Fruit fly (Drosophila melanogaster) whole organism, adult: ENCODE results near the gene CG42366.

Source experiments
- CG11617 ChIP-seq: fragments of 200-800 bp; sonication (Bioruptor generic); optimal IDR thresholded peaks from 2 replicates; lab custom pipeline; 2017; ENCODE audit warnings: mild to moderate bottlenecking, missing biosample characterization, missing genetic modification reagents, missing genetic modification characterization
- CG12768 ChIP-seq: fragments of 200-800 bp; sonication (Bioruptor generic); optimal IDR thresholded peaks from 2 replicates; lab custom pipeline; 2017; ENCODE audit warnings: missing biosample characterization, missing genetic modification characterization, mild to moderate bottlenecking, moderate library complexity, missing genetic modification reagents
- CG14711 ChIP-seq: fragments of 200-800 bp; sonication (Bioruptor generic); optimal IDR thresholded peaks from 2 replicates; lab custom pipeline; 2018; ENCODE audit warnings: missing biosample characterization, mild to moderate bottlenecking, missing genetic modification characterization, moderate library complexity
- CG1620 ChIP-seq: fragments of 200-800 bp; sonication (Bioruptor generic); optimal IDR thresholded peaks from 2 replicates; lab custom pipeline; 2016; ENCODE audit warnings: missing biosample characterization, missing genetic modification characterization
- CG33017 ChIP-seq: fragments of 200-800 bp; sonication (Bioruptor generic); optimal IDR thresholded peaks from 2 replicates; lab custom pipeline; 2018; ENCODE audit warnings: missing biosample characterization, mild to moderate bottlenecking, missing genetic modification characterization, moderate library complexity
- CG5204 ChIP-seq: fragments of 200-800 bp; sonication (Bioruptor generic); optimal IDR thresholded peaks from 2 replicates; lab custom pipeline; 2016; ENCODE audit warnings: missing biosample characterization, missing genetic modification characterization
- CG7045 ChIP-seq: fragments of 200-800 bp; sonication (Bioruptor generic); optimal IDR thresholded peaks from 2 replicates; lab custom pipeline; 2017; ENCODE audit warnings: missing biosample characterization, mild to moderate bottlenecking, missing genetic modification characterization
- CG7101 ChIP-seq: fragments of 200-800 bp; sonication (Bioruptor generic); optimal IDR thresholded peaks from 2 replicates; lab custom pipeline; 2018; ENCODE audit warnings: missing biosample characterization, mild to moderate bottlenecking, missing genetic modification characterization, moderate library complexity
- Clk ChIP-seq: fragments of 200-800 bp; sonication (Bioruptor generic); optimal IDR thresholded peaks from 2 replicates; lab custom pipeline; 2017; ENCODE audit warnings: missing biosample characterization, missing genetic modification characterization
- Crg-1 ChIP-seq: fragments of 200-800 bp; sonication (Bioruptor generic); optimal IDR thresholded peaks from 2 replicates; lab custom pipeline; 2016; ENCODE audit warnings: missing biosample characterization, missing genetic modification characterization
- Hr96 ChIP-seq: fragments of 200-800 bp; sonication (Bioruptor generic); optimal IDR thresholded peaks from 2 replicates; lab custom pipeline; 2016; ENCODE audit warnings: missing biosample characterization, missing genetic modification characterization
- Mnt ChIP-seq: fragments of 200-800 bp; sonication (Bioruptor generic); optimal IDR thresholded peaks from 2 replicates; lab custom pipeline; 2016; ENCODE audit warnings: missing biosample characterization, mild to moderate bottlenecking, missing genetic modification characterization
- bab1 ChIP-seq: fragments of 200-800 bp; sonication (Bioruptor generic); optimal IDR thresholded peaks from 3 replicates; lab custom pipeline; 2019; ENCODE audit warnings: missing biosample characterization, mild to moderate bottlenecking, missing genetic modification characterization, moderate library complexity
- cic ChIP-seq: fragments of 200-800 bp; sonication (Bioruptor generic); optimal IDR thresholded peaks from 2 replicates; lab custom pipeline; 2017; ENCODE audit warnings: missing biosample characterization, mild to moderate bottlenecking, missing genetic modification characterization, moderate library complexity
- cnc ChIP-seq, 2 experiments: fragments of >200 bp; optimal IDR thresholded peaks; 2 replicates each; lab custom pipeline; 2017
- kay ChIP-seq: fragments of 200-800 bp; sonication (Bioruptor generic); peaks from one replicate; lab custom pipeline; 2016; ENCODE audit warnings: missing biosample characterization, missing genetic modification characterization, borderline replicate concordance
- ovo ChIP-seq: fragments of 200-800 bp; sonication (Bioruptor generic); optimal IDR thresholded peaks from 2 replicates; lab custom pipeline; 2016; ENCODE audit warnings: missing biosample characterization, missing genetic modification characterization
- pad ChIP-seq: fragments of 200-800 bp; sonication (Bioruptor generic); optimal IDR thresholded peaks from 3 replicates; lab custom pipeline; 2017; ENCODE audit warnings: missing biosample characterization, missing genetic modification characterization, mild to moderate bottlenecking, moderate library complexity, missing genetic modification reagents
- tj ChIP-seq: fragments of 200-800 bp; sonication (Bioruptor generic); optimal IDR thresholded peaks from 3 replicates; lab custom pipeline; 2017; ENCODE audit warnings: missing biosample characterization, mild to moderate bottlenecking, missing genetic modification characterization, moderate library complexity
- toe ChIP-seq: fragments of 200-800 bp; sonication (Bioruptor generic); optimal IDR thresholded peaks from 2 replicates; lab custom pipeline; 2016; ENCODE audit warnings: missing biosample characterization, missing genetic modification characterization

Gene CG42366

dm6 chr2L:9919218-9919617, 5.7 kb upstream of the CG42366 start:
- TF ChIP-seq tj (GFP tag; lab: Kevin White, UChicago) (no peak), Hr96 (GFP tag; lab: Kevin White, UChicago) (no peak), CG7045 (GFP tag; lab: Kevin White, UChicago) (no peak), CG12768 (GFP tag; lab: Kevin White, UChicago) (no peak), Crg-1 (no peak), ovo (GFP tag; lab: Kevin White, UChicago) (no peak), cic (GFP tag; lab: Kevin White, UChicago) (no peak), Mnt (GFP tag; lab: Kevin White, UChicago) (no peak), CG1620 (GFP tag; lab: Kevin White, UChicago) (no peak), CG7101 (tag; lab: Kevin White, UChicago) (no peak), bab1 (GFP tag; lab: Kevin White, UChicago) (no peak), Clk (GFP tag; lab: Kevin White, UChicago) (no peak), CG11617 (GFP tag; lab: Kevin White, UChicago) (no peak), kay (GFP tag; lab: Kevin White, UChicago) (no peak), CG33017 (no peak), CG14711 (tag; lab: Kevin White, UChicago) (no peak), pad (GFP tag; lab: Kevin White, UChicago) (no peak)

dm6 chr2L:9919949-9920348, 5.0 kb upstream of the CG42366 start, which contains the start of gene CG4594:
Gene CG4594 (plus strand): TSS chr2L:9920160.
- no peak for TF ChIP-seq kay (GFP tag; lab: Kevin White, UChicago)
- TF ChIP-seq pad (GFP tag; lab: Kevin White, UChicago) = no peak
- TF ChIP-seq CG5204 = no peak
- TF ChIP-seq Hr96 (GFP tag; lab: Kevin White, UChicago) = no peak

- TF ChIP-seq CG11617 (GFP tag; lab: Kevin White, UChicago) (peak; percentile 79), CG7101 (tag; lab: Kevin White, UChicago) (peak; percentile 78), Mnt (GFP tag; lab: Kevin White, UChicago) (peak; percentile 51), Crg-1 (no peak), toe (GFP tag; lab: Kevin White, UChicago) (peak; percentile 67), ovo (GFP tag; lab: Kevin White, UChicago) (no peak), cnc (optimal IDR thresholded peaks at IDR 0.05; lab: Kevin White, UChicago) (no peak), Clk (GFP tag; lab: Kevin White, UChicago) (no peak), CG12768 (GFP tag; lab: Kevin White, UChicago) (peak; percentile 82), CG33017 (peak; percentile 72), kay (GFP tag; lab: Kevin White, UChicago) (peak; percentile 88), Hr96 (GFP tag; lab: Kevin White, UChicago) (peak; percentile 69), bab1 (GFP tag; lab: Kevin White, UChicago) (peak; percentile 85), CG5204 (peak; percentile 40), cic (GFP tag; lab: Kevin White, UChicago) (peak; percentile 24), CG1620 (GFP tag; lab: Kevin White, UChicago) (peak; percentile 12), tj (GFP tag; lab: Kevin White, UChicago) (peak; percentile 56), CG7045 (GFP tag; lab: Kevin White, UChicago) (peak; percentile 72), CG14711 (tag; lab: Kevin White, UChicago) (peak; percentile 66), pad (GFP tag; lab: Kevin White, UChicago) (peak; percentile 25)
Observed at dm6 chr2L:9921401-9921800, 3.6 kb upstream of the CG42366 start, which contains the start of gene CG4592. Gene CG4592 (plus strand): TSS chr2L:9921633.

dm6 chr2L:9930280-9930679, 5.3 kb downstream of the CG42366 start, which contains the start of gene CG42367:
Gene CG42367 (plus strand): TSS chr2L:9930580.
- TF ChIP-seq kay (GFP tag; lab: Kevin White, UChicago) = no peak
- TF ChIP-seq Hr96 (GFP tag; lab: Kevin White, UChicago) = no peak
- no peak for TF ChIP-seq CG12768 (GFP tag; lab: Kevin White, UChicago)
- TF ChIP-seq bab1 (GFP tag; lab: Kevin White, UChicago) = no peak
- TF ChIP-seq toe (GFP tag; lab: Kevin White, UChicago) = no peak
- TF ChIP-seq CG7101 (tag; lab: Kevin White, UChicago) = no peak
- no peak for TF ChIP-seq CG5204
- TF ChIP-seq Clk (GFP tag; lab: Kevin White, UChicago) = no peak
- TF ChIP-seq CG33017 = no peak
- no peak for TF ChIP-seq CG14711 (tag; lab: Kevin White, UChicago)
- no peak for TF ChIP-seq ovo (GFP tag; lab: Kevin White, UChicago)
- no peak for TF ChIP-seq CG1620 (GFP tag; lab: Kevin White, UChicago)
- no peak for TF ChIP-seq tj (GFP tag; lab: Kevin White, UChicago)

dm6 chr2L:9933063-9933462, 8.1 kb downstream of the CG42366 start, which contains the start of gene Cpr30F:
Gene Cpr30F (minus strand): TSS chr2L:9933163.
- TF ChIP-seq Hr96 (GFP tag; lab: Kevin White, UChicago) (no peak), ovo (GFP tag; lab: Kevin White, UChicago) (no peak), CG12768 (GFP tag; lab: Kevin White, UChicago) (no peak), cic (GFP tag; lab: Kevin White, UChicago) (no peak), kay (GFP tag; lab: Kevin White, UChicago) (no peak), CG7045 (GFP tag; lab: Kevin White, UChicago) (no peak), cnc (optimal IDR thresholded peaks at IDR 0.05; lab: Kevin White, UChicago) (no peak), CG5204 (no peak), CG11617 (GFP tag; lab: Kevin White, UChicago) (no peak), CG7101 (tag; lab: Kevin White, UChicago) (no peak), Clk (GFP tag; lab: Kevin White, UChicago) (no peak), CG1620 (GFP tag; lab: Kevin White, UChicago) (no peak), Crg-1 (no peak), bab1 (GFP tag; lab: Kevin White, UChicago) (no peak)
